Fruit fly (Drosophila melanogaster) whole organism, embryonic: ENCODE results near the gene GlyRS.

Experiments used
- Asciz ChIP-seq: fragments of 200-800 bp; sonication (Bioruptor generic); optimal IDR thresholded peaks from 2 replicates; lab custom pipeline; 2017; ENCODE audit warnings: missing biosample characterization, mild to moderate bottlenecking, missing genetic modification characterization, missing genetic modification reagents
- Blimp-1 ChIP-seq: fragments of 200-800 bp; sonication (Bioruptor generic); optimal IDR thresholded peaks from 3 replicates; lab custom pipeline; 2018; ENCODE audit warnings: missing biosample characterization, missing genetic modification characterization, mild to moderate bottlenecking, moderate library complexity, missing genetic modification reagents
- BtbVII ChIP-seq: fragments of 200-800 bp; sonication (Bioruptor generic); optimal IDR thresholded peaks from 3 replicates; lab custom pipeline; 2017; ENCODE audit warnings: missing biosample characterization, mild to moderate bottlenecking, missing genetic modification characterization
- CG11504 ChIP-seq: fragments of 200-800 bp; sonication (Bioruptor generic); optimal IDR thresholded peaks from 3 replicates; lab custom pipeline; 2019; ENCODE audit warnings: missing biosample characterization, mild to moderate bottlenecking, missing genetic modification characterization, moderate library complexity
- CG11723 ChIP-seq: fragments of 200-800 bp; sonication (Bioruptor generic); optimal IDR thresholded peaks from 2 replicates; lab custom pipeline; 2017; ENCODE audit warnings: missing biosample characterization, mild to moderate bottlenecking, missing genetic modification characterization
- CG12236 ChIP-seq: fragments of 200-800 bp; sonication (Bioruptor generic); optimal IDR thresholded peaks from 2 replicates; lab custom pipeline; 2016; ENCODE audit warnings: missing biosample characterization, missing genetic modification characterization
- CG12299 ChIP-seq: fragments of 200-800 bp; sonication (Bioruptor generic); optimal IDR thresholded peaks from 2 replicates; lab custom pipeline; 2018; ENCODE audit warnings: missing biosample characterization, mild to moderate bottlenecking, missing genetic modification characterization
- CG13296 ChIP-seq: fragments of 200-800 bp; sonication (Bioruptor generic); optimal IDR thresholded peaks from 3 replicates; lab custom pipeline; 2018; ENCODE audit warnings: missing biosample characterization, mild to moderate bottlenecking, missing genetic modification characterization
- CG16779 ChIP-seq: fragments of 200-800 bp; sonication (Bioruptor generic); IDR thresholded peaks from 2 replicates; pipeline ENCODE4 v1.3.6; 2022; ENCODE audit warnings: missing biosample characterization, missing genetic modification characterization
- CG1832 ChIP-seq: fragments of 200-800 bp; sonication (Bioruptor generic); optimal IDR thresholded peaks from 2 replicates; lab custom pipeline; 2017; ENCODE audit warnings: missing biosample characterization, mild to moderate bottlenecking, missing genetic modification characterization, inconsistent platforms
- CG2199 ChIP-seq: fragments of 200-800 bp; sonication (Bioruptor generic); IDR thresholded peaks from 3 replicates; pipeline ENCODE4 v1.3.6; 2022; ENCODE audit warnings: missing biosample characterization, missing genetic modification characterization
- CG2712 ChIP-seq: fragments of 200-800 bp; optimal IDR thresholded peaks from 3 replicates; lab custom pipeline; 2019; ENCODE audit warnings: missing biosample characterization, mild to moderate bottlenecking, missing genetic modification characterization, moderate library complexity
- CG31441 ChIP-seq: fragments of 200-800 bp; sonication (Bioruptor generic); IDR thresholded peaks from 2 replicates; pipeline ENCODE4 v1.3.6; 2022; ENCODE audit warnings: missing biosample characterization, missing genetic modification characterization
- CG3163 ChIP-seq: fragments of 200-800 bp; sonication (Bioruptor generic); optimal IDR thresholded peaks from 3 replicates; lab custom pipeline; 2016; ENCODE audit warnings: missing biosample characterization, missing genetic modification characterization
- CG4360 ChIP-seq: fragments of 200-800 bp; sonication (Bioruptor generic); IDR thresholded peaks from 2 replicates; pipeline ENCODE4 v1.3.6; 2022; ENCODE audit warnings: missing biosample characterization, missing genetic modification characterization
- CG8290 ChIP-seq, 3 experiments: fragments of 200-800 bp; sonication (Bioruptor generic); optimal IDR thresholded peaks; 2 replicates each; lab custom pipeline; 2016 to 2019; ENCODE audit warnings: missing biosample characterization in 3 of 3, missing genetic modification characterization in 3 of 3, mild to moderate bottlenecking in 2 of 3, moderate library complexity in 1 of 3
- CG8924 ChIP-seq: fragments of 200-800 bp; optimal IDR thresholded peaks from 3 replicates; lab custom pipeline; 2019; ENCODE audit warnings: missing biosample characterization, mild to moderate bottlenecking, missing genetic modification characterization, moderate library complexity
- CG9437 ChIP-seq: fragments of 200-800 bp; sonication (Bioruptor generic); optimal IDR thresholded peaks from 2 replicates; lab custom pipeline; 2018; ENCODE audit warnings: missing biosample characterization, mild to moderate bottlenecking, missing genetic modification characterization
- CTCF ChIP-seq: fragments of 200-800 bp; sonication (Bioruptor generic); optimal IDR thresholded peaks from 2 replicates; lab custom pipeline; 2017; ENCODE audit warnings: missing biosample characterization, mild to moderate bottlenecking, missing genetic modification characterization, moderate library complexity
- E2f2 ChIP-seq: fragments of 200-800 bp; sonication (Bioruptor generic); IDR thresholded peaks from 2 replicates; pipeline ENCODE4 v1.3.6; 2022; ENCODE audit warnings: missing biosample characterization, missing genetic modification characterization
- Ets65A ChIP-seq: fragments of 200-800 bp; sonication (Bioruptor generic); peaks from one replicate; lab custom pipeline; 2016; ENCODE audit warnings: missing biosample characterization, missing genetic modification characterization
- Nf-YC ChIP-seq: fragments of 200-800 bp; optimal IDR thresholded peaks from 3 replicates; lab custom pipeline; 2019; ENCODE audit warnings: missing biosample characterization, mild to moderate bottlenecking, missing genetic modification characterization, moderate library complexity
- Oli ChIP-seq: fragments of 200-800 bp; sonication (Bioruptor generic); optimal IDR thresholded peaks from 2 replicates; lab custom pipeline; 2018; ENCODE audit warnings: missing biosample characterization, mild to moderate bottlenecking, missing genetic modification characterization, moderate library complexity
- Opbp ChIP-seq: fragments of 200-800 bp; sonication (Bioruptor generic); IDR thresholded peaks from 3 replicates; pipeline ENCODE4 v1.3.6; 2022; ENCODE audit warnings: missing biosample characterization, missing genetic modification characterization; ENCODE audit not compliant: partially characterized antibody
- Pdp1 ChIP-seq, 2 experiments: fragments of 200-800 bp; sonication (Bioruptor generic); optimal IDR thresholded peaks; 3 replicates each; lab custom pipeline; 2016; ENCODE audit warnings: missing biosample characterization in 2 of 2, missing genetic modification characterization in 2 of 2, mild to moderate bottlenecking in 1 of 2, moderate library complexity in 1 of 2
- Ravus ChIP-seq: fragments of 200-800 bp; sonication (Bioruptor generic); IDR thresholded peaks from 2 replicates; pipeline ENCODE4 v1.3.6; 2022; ENCODE audit warnings: missing biosample characterization, missing genetic modification characterization
- Spps ChIP-seq: fragments of 200-800 bp; sonication (Bioruptor generic); optimal IDR thresholded peaks from 2 replicates; lab custom pipeline; 2018; ENCODE audit warnings: missing biosample characterization, mild to moderate bottlenecking, missing genetic modification characterization
- Trl ChIP-seq, 3 experiments: fragments of >200 bp in 2 of 3; fragments of 200-800 bp in 1 of 3; sonication (Bioruptor generic) in 1 of 3; optimal IDR thresholded peaks; 2 replicates in 1 of 3; 3 replicates in 2 of 3; lab custom pipeline; 2016 to 2017; ENCODE audit warnings: missing biosample characterization in 1 of 3, missing genetic modification characterization in 1 of 3
- bigmax ChIP-seq: fragments of 200-800 bp; sonication (Bioruptor generic); optimal IDR thresholded peaks from 2 replicates; lab custom pipeline; 2018; ENCODE audit warnings: missing biosample characterization, mild to moderate bottlenecking, missing genetic modification characterization
- cad ChIP-seq: fragments of >200 bp; optimal IDR thresholded peaks from 2 replicates; lab custom pipeline; 2017; ENCODE audit warnings: missing biosample characterization, missing genetic modification characterization
- cwo ChIP-seq: fragments of 200-800 bp; sonication (Bioruptor generic); optimal IDR thresholded peaks from 3 replicates; lab custom pipeline; 2017; ENCODE audit warnings: missing biosample characterization, missing genetic modification characterization, mild to moderate bottlenecking, moderate library complexity, missing genetic modification reagents
- dpn ChIP-seq, 2 experiments: fragments of 200-800 bp; sonication (Bioruptor generic); optimal IDR thresholded peaks; 3 replicates each; lab custom pipeline; 2016; ENCODE audit warnings: missing biosample characterization in 2 of 2, missing genetic modification characterization in 2 of 2
- fd102C ChIP-seq: fragments of 200-800 bp; sonication (Bioruptor generic); optimal IDR thresholded peaks from 2 replicates; lab custom pipeline; 2018; ENCODE audit warnings: missing biosample characterization, mild to moderate bottlenecking, missing genetic modification characterization, moderate library complexity
- grau ChIP-seq: fragments of 200-800 bp; optimal IDR thresholded peaks from 3 replicates; lab custom pipeline; 2019; ENCODE audit warnings: missing biosample characterization, mild to moderate bottlenecking, missing genetic modification characterization, moderate library complexity
- ham ChIP-seq: fragments of 200-800 bp; sonication (Bioruptor generic); IDR thresholded peaks from 2 replicates; pipeline ENCODE4 v1.3.6; 2022; ENCODE audit warnings: missing biosample characterization, missing genetic modification characterization
- lilli ChIP-seq: fragments of 200-800 bp; sonication (Bioruptor generic); optimal IDR thresholded peaks from 3 replicates; lab custom pipeline; 2016; ENCODE audit warnings: missing biosample characterization, missing genetic modification characterization
- onecut ChIP-seq: fragments of 200-800 bp; sonication (Bioruptor generic); IDR thresholded peaks from 2 replicates; pipeline ENCODE4 v1.3.6; 2022; ENCODE audit warnings: missing biosample characterization, missing genetic modification characterization
- phol ChIP-seq: fragments of 200-800 bp; sonication (Bioruptor generic); optimal IDR thresholded peaks from 3 replicates; lab custom pipeline; 2018; ENCODE audit warnings: missing biosample characterization, mild to moderate bottlenecking, missing genetic modification characterization, moderate library complexity
- row ChIP-seq: fragments of 200-800 bp; sonication (Bioruptor generic); IDR thresholded peaks from 3 replicates; pipeline ENCODE4 v1.3.6; 2022; ENCODE audit warnings: missing biosample characterization, missing genetic modification characterization
- run ChIP-seq: fragments of 200-800 bp; sonication (Bioruptor generic); optimal IDR thresholded peaks from 3 replicates; lab custom pipeline; 2018; ENCODE audit warnings: missing biosample characterization, mild to moderate bottlenecking, missing genetic modification characterization
- sens ChIP-seq: fragments of 200-800 bp; sonication (Bioruptor generic); peaks from one replicate; lab custom pipeline; 2016; ENCODE audit warnings: missing biosample characterization, missing genetic modification characterization
- seq ChIP-seq: fragments of 200-800 bp; sonication (Bioruptor generic); IDR thresholded peaks from 2 replicates; pipeline ENCODE4 v1.3.6; 2022; ENCODE audit warnings: missing biosample characterization, missing genetic modification characterization
- stc ChIP-seq: fragments of 200-800 bp; sonication (Bioruptor generic); IDR thresholded peaks from 2 replicates; pipeline ENCODE4 v1.3.6; 2022; ENCODE audit warnings: missing biosample characterization, missing genetic modification characterization
- tll ChIP-seq, 2 experiments: fragments of 200-800 bp in 1 of 2; fragments of >200 bp in 1 of 2; sonication (Bioruptor generic) in 1 of 2; optimal IDR thresholded peaks; 2 replicates each; lab custom pipeline; 2017 to 2019; ENCODE audit warnings: missing biosample characterization in 2 of 2, missing genetic modification characterization in 2 of 2, mild to moderate bottlenecking in 1 of 2, moderate library complexity in 1 of 2
- yki ChIP-seq: fragments of >200 bp; optimal IDR thresholded peaks from 3 replicates; lab custom pipeline; 2018
- zfh1 ChIP-seq: fragments of 200-800 bp; sonication (Bioruptor generic); IDR thresholded peaks from 3 replicates; pipeline ENCODE4 v1.3.6; 2022; ENCODE audit warnings: missing biosample characterization, missing genetic modification characterization

Gene GlyRS

DNA sequence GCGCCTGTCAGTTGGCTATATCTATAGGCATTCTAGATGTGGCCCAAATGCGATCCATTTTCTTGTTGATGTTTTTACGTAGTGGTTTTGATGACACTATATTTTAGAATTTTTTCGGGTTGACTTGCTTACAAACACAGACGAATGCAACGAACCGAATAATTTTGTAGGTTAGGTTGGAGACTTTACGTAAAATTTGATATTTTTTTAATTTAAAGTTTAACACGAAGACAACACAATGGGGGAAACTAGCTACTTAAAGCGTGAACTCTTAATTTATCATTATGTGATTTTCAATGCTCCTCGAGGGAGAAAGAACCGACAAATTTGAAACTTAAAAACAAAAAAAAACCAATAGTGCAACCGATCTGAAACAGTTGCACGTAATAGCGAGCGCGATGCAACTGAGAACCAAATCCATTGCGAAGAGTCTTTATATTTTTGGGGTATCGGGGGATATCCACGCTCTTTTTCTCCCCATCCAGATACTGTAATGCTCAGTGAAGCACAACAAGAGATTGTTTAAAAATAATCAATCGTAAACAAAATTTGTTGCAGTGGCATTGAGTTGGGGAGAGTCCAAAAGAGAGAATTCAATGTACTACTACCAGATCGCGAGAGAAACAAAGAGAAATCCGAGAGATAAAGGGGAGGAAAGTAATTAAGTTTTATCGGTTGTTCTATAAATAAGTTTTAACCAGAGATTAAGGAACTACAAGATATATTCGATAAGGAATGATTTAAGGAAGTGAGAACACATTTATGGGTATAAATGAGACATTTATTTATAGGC, 4.9 kb upstream of the GlyRS start:
- TF ChIP-seq Pdp1 (GFP tag; optimal IDR thresholded peaks at IDR 0.05; lab: Kevin White, UChicago) (peak in 1 of 2 experiments; percentile 49), seq (GFP tag; lab: Robert Waterston, UW) (no peak), sens (peak; percentile 64), Asciz (GFP tag; lab: Kevin White, UChicago) (no peak), CG2199 (GFP tag; lab: Robert Waterston, UW) (peak; percentile 16; the same call in 1 of the 3 replicates), CG4360 (GFP tag; lab: Robert Waterston, UW) (0 out of 2 replicates have a peak, but pooled peaks have one; percentile 8), Trl (optimal IDR thresholded peaks at IDR 0.05; lab: Kevin White, UChicago) (peak; percentile 63 to 71), Trl (GFP tag; optimal IDR thresholded peaks at IDR 0.05; lab: Kevin White, UChicago) (no peak), CG3163 (GFP tag; lab: Kevin White, UChicago) (peak; percentile 13), CG8290 (GFP tag; optimal IDR thresholded peaks at IDR 0.05; lab: Kevin White, UChicago) (no peak), CG8290 (tag; optimal IDR thresholded peaks at IDR 0.05; lab: Kevin White, UChicago) (no peak), Opbp (GFP tag; lab: Robert Waterston, UW) (peak; percentile 37; the same call in 1 of the 3 replicates), run (no peak), CG9437 (peak; percentile 39), bigmax (GFP tag; lab: Kevin White, UChicago) (peak; percentile 71), yki (lab: Kevin White, UChicago) (peak; percentile 5), stc (GFP tag; lab: Robert Waterston, UW) (no peak)

DNA sequence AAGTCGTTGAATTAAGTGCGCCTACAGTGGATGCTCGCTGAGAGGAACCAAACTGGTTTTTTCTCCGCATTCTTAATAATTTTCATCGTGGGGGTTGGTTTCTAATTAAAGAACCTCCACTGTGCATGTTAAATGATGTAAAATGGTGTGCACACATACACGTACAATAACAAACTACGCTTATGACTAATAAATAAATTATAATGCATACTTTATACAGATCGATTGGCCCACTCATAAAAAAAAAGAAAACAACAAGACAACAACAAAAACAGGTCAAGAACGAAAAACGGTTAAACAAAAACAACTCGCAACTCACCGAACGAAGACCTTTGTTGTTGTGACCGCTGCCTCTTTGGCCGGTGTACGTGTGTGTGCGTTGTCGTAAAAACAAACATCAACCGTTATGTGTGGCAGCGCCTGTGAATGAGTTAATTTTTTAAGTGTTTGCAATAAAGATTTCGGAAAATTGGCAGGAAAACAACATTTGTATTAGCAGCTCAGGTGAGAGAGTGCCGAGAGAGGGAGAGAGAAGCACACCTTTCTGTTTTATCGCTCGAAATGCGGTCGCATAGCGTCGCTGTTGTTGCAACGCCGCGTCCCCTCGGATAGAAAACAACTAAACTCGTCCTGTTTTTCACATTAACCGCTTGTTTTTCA, 883 bp upstream of the GlyRS start:
- no peak for TF ChIP-seq ham (GFP tag; lab: Robert Waterston, UW)
- TF ChIP-seq row (GFP tag; lab: Robert Waterston, UW) = peak; percentile 45; the same call in 1 of the 3 replicates
- no peak for TF ChIP-seq CTCF (GFP tag; lab: Kevin White, UChicago)
- peak; percentile 3 for TF ChIP-seq cwo (GFP tag; lab: Kevin White, UChicago)
- TF ChIP-seq tll (GFP tag; optimal IDR thresholded peaks at IDR 0.05; lab: Kevin White, UChicago) = no peak
- no peak for TF ChIP-seq CG11723 (GFP tag; lab: Kevin White, UChicago)
- TF ChIP-seq Trl (optimal IDR thresholded peaks at IDR 0.05; lab: Kevin White, UChicago) = peak; percentile 64 to 71
- no peak for TF ChIP-seq Trl (GFP tag; optimal IDR thresholded peaks at IDR 0.05; lab: Kevin White, UChicago)
- TF ChIP-seq fd102C = no peak
- peak in 1 of 2 experiments; percentile 5 for TF ChIP-seq dpn (GFP tag; optimal IDR thresholded peaks at IDR 0.05; lab: Kevin White, UChicago)
- peak; percentile 19 for TF ChIP-seq CG2712 (tag; lab: Kevin White, UChicago)
- TF ChIP-seq CG13296 = peak; percentile 10
- TF ChIP-seq E2f2 (GFP tag; lab: Robert Waterston, UW) = no peak
- no peak for TF ChIP-seq CG31441 (GFP tag; lab: Robert Waterston, UW)
- 0 out of 3 replicates have a peak, but pooled peaks have one; percentile 63 for TF ChIP-seq CG2199 (GFP tag; lab: Robert Waterston, UW)
- TF ChIP-seq sens = peak; percentile 85
- no peak for TF ChIP-seq CG12299
- peak; percentile 80 for TF ChIP-seq CG4360 (GFP tag; lab: Robert Waterston, UW)
- peak; percentile 5 for TF ChIP-seq phol (tag; lab: Kevin White, UChicago)
- TF ChIP-seq CG8924 (tag; lab: Kevin White, UChicago) = peak; percentile 26
- TF ChIP-seq Oli = no peak
- no peak for TF ChIP-seq Ravus (GFP tag; lab: Robert Waterston, UW)
- no peak for TF ChIP-seq CG12236 (GFP tag; lab: Kevin White, UChicago)
- TF ChIP-seq CG16779 (GFP tag; lab: Robert Waterston, UW) = no peak
- peak; percentile 23 for TF ChIP-seq CG11504 (tag; lab: Kevin White, UChicago)
- no peak for TF ChIP-seq Blimp-1 (GFP tag; lab: Kevin White, UChicago)
- no peak for TF ChIP-seq BtbVII
- TF ChIP-seq grau (tag; lab: Kevin White, UChicago) = peak; percentile 93
- no peak for TF ChIP-seq Ets65A (GFP tag; lab: Kevin White, UChicago)
- TF ChIP-seq zfh1 (GFP tag; lab: Robert Waterston, UW) = no peak
- no peak for TF ChIP-seq onecut (GFP tag; lab: Robert Waterston, UW)
- TF ChIP-seq lilli (GFP tag; lab: Kevin White, UChicago) = peak; percentile 21
- TF ChIP-seq Nf-YC (tag; lab: Kevin White, UChicago) = no peak
- TF ChIP-seq Spps (tag; lab: Kevin White, UChicago) = no peak
- TF ChIP-seq CG1832 = no peak
- TF ChIP-seq cad = peak; percentile 13
